Fruit fly (Drosophila melanogaster) whole organism, embryonic: ENCODE results near the gene RpL37A.
A peak's percentile ranks its signal among the peaks of the same experiment; 100 is the strongest.

Source experiments
- Atf-2 ChIP-seq: fragments of 200-800 bp; sonication (Bioruptor generic); optimal IDR thresholded peaks from 2 replicates; lab custom pipeline; 2016; ENCODE audit warnings: missing biosample characterization, missing genetic modification characterization
- BEAF-32 ChIP-seq: fragments of 200-800 bp; sonication (Bioruptor generic); optimal IDR thresholded peaks from 3 replicates; lab custom pipeline; 2017; ENCODE audit warnings: missing biosample characterization, missing genetic modification characterization, mild to moderate bottlenecking, moderate library complexity, missing genetic modification reagents
- CG12744 ChIP-seq: fragments of 200-800 bp; sonication (Bioruptor generic); optimal IDR thresholded peaks from 2 replicates; lab custom pipeline; 2016; ENCODE audit warnings: missing biosample characterization, missing genetic modification characterization
- CG14014 ChIP-seq: fragments of 200-800 bp; sonication (Bioruptor generic); IDR thresholded peaks from 2 replicates; pipeline ENCODE4 v1.3.6; 2022; ENCODE audit warnings: missing biosample characterization, missing genetic modification characterization
- CG1603 ChIP-seq: fragments of 200-800 bp; sonication (Bioruptor generic); optimal IDR thresholded peaks from 2 replicates; lab custom pipeline; 2019; ENCODE audit warnings: missing biosample characterization, mild to moderate bottlenecking, missing genetic modification characterization, moderate library complexity
- CG1647 ChIP-seq: fragments of 200-800 bp; sonication (Bioruptor generic); optimal IDR thresholded peaks from 3 replicates; lab custom pipeline; 2016; ENCODE audit warnings: missing biosample characterization, missing genetic modification characterization
- CG17568 ChIP-seq: fragments of 200-800 bp; sonication (Bioruptor generic); optimal IDR thresholded peaks from 2 replicates; lab custom pipeline; 2018; ENCODE audit warnings: missing biosample characterization, mild to moderate bottlenecking, missing genetic modification characterization, moderate library complexity
- CG1832 ChIP-seq: fragments of 200-800 bp; sonication (Bioruptor generic); optimal IDR thresholded peaks from 2 replicates; lab custom pipeline; 2017; ENCODE audit warnings: missing biosample characterization, mild to moderate bottlenecking, missing genetic modification characterization, inconsistent platforms
- CG18619 ChIP-seq: fragments of 200-800 bp; sonication (Bioruptor generic); optimal IDR thresholded peaks from 3 replicates; lab custom pipeline; 2017; ENCODE audit warnings: missing biosample characterization, mild to moderate bottlenecking, missing genetic modification characterization
- CG4730 ChIP-seq: fragments of 200-800 bp; sonication (Bioruptor generic); IDR thresholded peaks from 2 replicates; pipeline ENCODE4 v1.3.6; 2022; ENCODE audit warnings: missing biosample characterization, missing genetic modification characterization
- CG6175 ChIP-seq: fragments of 200-800 bp; sonication (Bioruptor generic); IDR thresholded peaks from 3 replicates; pipeline ENCODE4 v1.3.6; 2022; ENCODE audit warnings: missing biosample characterization, missing genetic modification characterization
- CG6765 ChIP-seq: fragments of 200-800 bp; sonication (Bioruptor generic); optimal IDR thresholded peaks from 3 replicates; lab custom pipeline; 2017; ENCODE audit warnings: missing biosample characterization, mild to moderate bottlenecking, missing genetic modification characterization
- CG8478 ChIP-seq: fragments of >200 bp; optimal IDR thresholded peaks from 2 replicates; lab custom pipeline; 2018
- CG9817 ChIP-seq: fragments of 200-800 bp; sonication (Bioruptor generic); optimal IDR thresholded peaks from 2 replicates; lab custom pipeline; 2018; ENCODE audit warnings: missing biosample characterization, mild to moderate bottlenecking, missing genetic modification characterization, moderate library complexity
- CG9932 ChIP-seq: fragments of 200-800 bp; sonication (Bioruptor generic); IDR thresholded peaks from 2 replicates; pipeline ENCODE4 v1.3.6; 2022; ENCODE audit warnings: missing biosample characterization, missing genetic modification characterization
- CkIIα-i1 ChIP-seq: fragments of 200-800 bp; sonication (Bioruptor generic); IDR thresholded peaks from 2 replicates; pipeline ENCODE4 v1.3.6; 2022; ENCODE audit warnings: missing biosample characterization, missing genetic modification characterization
- Gug ChIP-seq: fragments of 200-800 bp; sonication (Bioruptor generic); IDR thresholded peaks from 4 replicates; pipeline ENCODE4 v1.3.6; 2022; ENCODE audit warnings: missing biosample characterization, missing genetic modification characterization
- H2.0 ChIP-seq: fragments of 200-800 bp; sonication (Bioruptor generic); IDR thresholded peaks from 2 replicates; pipeline ENCODE4 v1.3.6; 2022; ENCODE audit warnings: missing biosample characterization, missing genetic modification characterization
- Hr39 ChIP-seq: fragments of >200 bp; optimal IDR thresholded peaks from 2 replicates; lab custom pipeline; 2017
- MBD-R2 ChIP-seq: fragments of 200-800 bp; sonication (Bioruptor generic); IDR thresholded peaks from 2 replicates; pipeline ENCODE4 v1.3.6; 2022; ENCODE audit warnings: missing biosample characterization, missing genetic modification characterization
- Med ChIP-seq: fragments of 200-800 bp; sonication (Bioruptor generic); peaks from one replicate; lab custom pipeline; 2016; ENCODE audit warnings: missing biosample characterization, missing genetic modification characterization, mild to moderate bottlenecking, inconsistent platforms, moderate library complexity
- NC2β ChIP-seq: fragments of 200-800 bp; sonication (Bioruptor generic); optimal IDR thresholded peaks from 2 replicates; lab custom pipeline; 2016; ENCODE audit warnings: missing biosample characterization, missing genetic modification characterization
- Neu2 ChIP-seq: fragments of 200-800 bp; sonication (Bioruptor generic); optimal IDR thresholded peaks from 3 replicates; lab custom pipeline; 2016; ENCODE audit warnings: missing biosample characterization, missing genetic modification characterization, borderline replicate concordance
- Rx ChIP-seq: fragments of 200-800 bp; sonication (Bioruptor generic); IDR thresholded peaks from 2 replicates; pipeline ENCODE4 v1.3.6; 2022; ENCODE audit warnings: missing biosample characterization, missing genetic modification characterization
- Sin3A ChIP-seq: fragments of >200 bp; optimal IDR thresholded peaks from 2 replicates; lab custom pipeline; 2018
- Usf ChIP-seq: fragments of 200-800 bp; sonication (Bioruptor generic); optimal IDR thresholded peaks from 2 replicates; lab custom pipeline; 2017; ENCODE audit warnings: missing genotype, missing biosample characterization, missing genetic modification characterization
- Vsx1 ChIP-seq: fragments of 200-800 bp; sonication (Bioruptor generic); optimal IDR thresholded peaks from 2 replicates; lab custom pipeline; 2017; ENCODE audit warnings: missing biosample characterization, mild to moderate bottlenecking, missing genetic modification characterization, missing genetic modification reagents
- YL-1 ChIP-seq: fragments of 200-800 bp; sonication (Bioruptor generic); optimal IDR thresholded peaks from 3 replicates; lab custom pipeline; 2017; ENCODE audit warnings: missing biosample characterization, mild to moderate bottlenecking, missing genetic modification characterization
- ab ChIP-seq: fragments of 200-800 bp; sonication (Bioruptor generic); optimal IDR thresholded peaks from 2 replicates; lab custom pipeline; 2016; ENCODE audit warnings: missing biosample characterization, missing genetic modification characterization
- btn ChIP-seq: fragments of 200-800 bp; sonication (Bioruptor generic); optimal IDR thresholded peaks from 2 replicates; lab custom pipeline; 2016; ENCODE audit warnings: missing biosample characterization, missing genetic modification characterization
- chif ChIP-seq, 2 experiments: fragments of 200-800 bp; sonication (Bioruptor generic); optimal IDR thresholded peaks; 3 replicates each; lab custom pipeline; 2016; ENCODE audit warnings: missing biosample characterization in 2 of 2, missing genetic modification characterization in 2 of 2
- chm ChIP-seq: fragments of 200-800 bp; sonication (Bioruptor generic); IDR thresholded peaks from 2 replicates; pipeline ENCODE4 v1.3.6; 2022; ENCODE audit warnings: missing biosample characterization, missing genetic modification characterization
- dati ChIP-seq: fragments of 200-800 bp; sonication (Bioruptor generic); IDR thresholded peaks from 2 replicates; pipeline ENCODE4 v1.3.6; 2022; ENCODE audit warnings: missing biosample characterization, missing genetic modification characterization
- disco-r ChIP-seq: fragments of 200-800 bp; sonication (Bioruptor generic); optimal IDR thresholded peaks from 2 replicates; lab custom pipeline; 2016; ENCODE audit warnings: missing biosample characterization, missing genetic modification characterization
- dpn ChIP-seq, 2 experiments: fragments of 200-800 bp; sonication (Bioruptor generic); optimal IDR thresholded peaks; 3 replicates each; lab custom pipeline; 2016; ENCODE audit warnings: missing biosample characterization in 2 of 2, missing genetic modification characterization in 2 of 2
- dysf ChIP-seq: fragments of 200-800 bp; sonication (Bioruptor generic); IDR thresholded peaks from 3 replicates; pipeline ENCODE4 v1.3.6; 2022; ENCODE audit warnings: missing biosample characterization, missing genetic modification characterization
- fd102C ChIP-seq: fragments of 200-800 bp; sonication (Bioruptor generic); optimal IDR thresholded peaks from 2 replicates; lab custom pipeline; 2018; ENCODE audit warnings: missing biosample characterization, mild to moderate bottlenecking, missing genetic modification characterization, moderate library complexity
- fu2 ChIP-seq: fragments of 200-800 bp; sonication (Bioruptor generic); optimal IDR thresholded peaks from 2 replicates; lab custom pipeline; 2016; ENCODE audit warnings: missing biosample characterization, missing genetic modification characterization
- knrl ChIP-seq: fragments of 200-800 bp; sonication (Bioruptor generic); IDR thresholded peaks from 3 replicates; pipeline ENCODE4 v1.3.6; 2022; ENCODE audit warnings: missing biosample characterization, missing genetic modification characterization; ENCODE audit not compliant: partially characterized antibody
- luna ChIP-seq: fragments of 200-800 bp; sonication (Bioruptor generic); optimal IDR thresholded peaks from 2 replicates; lab custom pipeline; 2016; ENCODE audit warnings: missing biosample characterization, missing genetic modification characterization
- nerfin-1 ChIP-seq: fragments of 200-800 bp; sonication (Bioruptor generic); optimal IDR thresholded peaks from 3 replicates; lab custom pipeline; 2019; ENCODE audit warnings: missing biosample characterization, mild to moderate bottlenecking, missing genetic modification characterization, moderate library complexity
- org-1 ChIP-seq: fragments of 200-800 bp; sonication (Bioruptor generic); optimal IDR thresholded peaks from 2 replicates; lab custom pipeline; 2017; ENCODE audit warnings: missing biosample characterization, missing genetic modification characterization
- pb ChIP-seq: fragments of 200-800 bp; sonication (Bioruptor generic); optimal IDR thresholded peaks from 3 replicates; lab custom pipeline; 2016; ENCODE audit warnings: missing biosample characterization, missing genetic modification characterization
- pfk ChIP-seq: fragments of 200-800 bp; sonication (Bioruptor generic); optimal IDR thresholded peaks from 2 replicates; lab custom pipeline; 2018; ENCODE audit warnings: missing biosample characterization, mild to moderate bottlenecking, missing genetic modification characterization, moderate library complexity
- sima ChIP-seq: fragments of 200-800 bp; sonication (Bioruptor generic); optimal IDR thresholded peaks from 2 replicates; lab custom pipeline; 2016; ENCODE audit warnings: missing biosample characterization, missing genetic modification characterization
- sr ChIP-seq: fragments of 200-800 bp; sonication (Bioruptor generic); IDR thresholded peaks from 3 replicates; pipeline ENCODE4 v1.3.6; 2022; ENCODE audit warnings: missing biosample characterization, missing genetic modification characterization
- ssp ChIP-seq: fragments of 200-800 bp; sonication (Bioruptor generic); IDR thresholded peaks from 2 replicates; pipeline ENCODE4 v1.3.6; 2022; ENCODE audit warnings: missing biosample characterization, missing genetic modification characterization
- tap ChIP-seq: fragments of 200-800 bp; optimal IDR thresholded peaks from 3 replicates; lab custom pipeline; 2019; ENCODE audit warnings: missing biosample characterization, mild to moderate bottlenecking, missing genetic modification characterization, moderate library complexity
- trem ChIP-seq: fragments of 200-800 bp; optimal IDR thresholded peaks from 3 replicates; lab custom pipeline; 2019; ENCODE audit warnings: missing biosample characterization, mild to moderate bottlenecking, missing genetic modification characterization, moderate library complexity
- trh ChIP-seq: fragments of 200-800 bp; sonication (Bioruptor generic); optimal IDR thresholded peaks from 2 replicates; lab custom pipeline; 2016; ENCODE audit warnings: missing biosample characterization, missing genetic modification characterization
- zfh1 ChIP-seq: fragments of 200-800 bp; sonication (Bioruptor generic); IDR thresholded peaks from 3 replicates; pipeline ENCODE4 v1.3.6; 2022; ENCODE audit warnings: missing biosample characterization, missing genetic modification characterization

The RpL37A gene

dm6 chr2L:5070797-5071579 lies at the start of gene RpL37A (continued):
- peak; percentile 60 for TF ChIP-seq fd102C (GFP tag; lab: Kevin White, UChicago)
- no peak; the same call in 1 of the 3 replicates for TF ChIP-seq sr (GFP tag; lab: Robert Waterston, UW)
- peak; percentile 81 for TF ChIP-seq CG17568
- TF ChIP-seq CG8478, result no peak
- TF ChIP-seq trh (GFP tag; lab: Kevin White, UChicago), result peak; percentile 49
- no peak for TF ChIP-seq Hr39 (lab: Kevin White, UChicago)
- peak; percentile 61 for TF ChIP-seq org-1 (GFP tag; lab: Kevin White, UChicago)
- TF ChIP-seq fu2 (GFP tag; lab: Kevin White, UChicago), result peak; percentile 62
- TF ChIP-seq CG12744 (GFP tag; lab: Kevin White, UChicago), result peak; percentile 71
- peak; percentile 66 for TF ChIP-seq btn (GFP tag; lab: Kevin White, UChicago)
- peak; percentile 76 for TF ChIP-seq CG1603
- TF ChIP-seq Sin3A (lab: Kevin White, UChicago), result peak; percentile 33
- peak; percentile 71 for TF ChIP-seq CG1647 (GFP tag; lab: Kevin White, UChicago)
- TF ChIP-seq pfk (GFP tag; lab: Kevin White, UChicago), result peak; percentile 75
- TF ChIP-seq CG9817, result peak; percentile 70
- peak; percentile 72 for TF ChIP-seq disco-r (GFP tag; lab: Kevin White, UChicago)
- TF ChIP-seq Gug (GFP tag; lab: Robert Waterston, UW), result no peak
- peak; percentile 78 for TF ChIP-seq Rx
- no peak for TF ChIP-seq CkIIα-i1 (GFP tag; lab: Robert Waterston, UW)
- TF ChIP-seq chif (GFP tag; optimal IDR thresholded peaks at IDR 0.05; lab: Kevin White, UChicago), result peak; percentile 3 to 64
- TF ChIP-seq Atf-2, result peak; percentile 63
- peak; percentile 72 to 90 for TF ChIP-seq dpn (GFP tag; optimal IDR thresholded peaks at IDR 0.05; lab: Kevin White, UChicago)
- peak; percentile 7; the same call in 1 of the 2 replicates for TF ChIP-seq ssp
- TF ChIP-seq dati (GFP tag; lab: Robert Waterston, UW), result 0 out of 2 replicates have a peak, but pooled peaks have one; percentile 21
- peak; percentile 79 for TF ChIP-seq pb (GFP tag; lab: Kevin White, UChicago)
- peak; percentile 56 for TF ChIP-seq BEAF-32 (GFP tag; lab: Kevin White, UChicago)
- peak; percentile 41 for TF ChIP-seq Usf (GFP tag; lab: Kevin White, UChicago)
- peak; percentile 72; the same call in 2 of the 3 replicates for TF ChIP-seq CG6175 (GFP tag; lab: Robert Waterston, UW)
- no peak for TF ChIP-seq ab (GFP tag; lab: Kevin White, UChicago)
- TF ChIP-seq YL-1 (GFP tag; lab: Kevin White, UChicago), result peak; percentile 97
- peak; percentile 81 for TF ChIP-seq CG18619 (GFP tag; lab: Kevin White, UChicago)
- TF ChIP-seq chm, result peak; percentile 84
- peak; percentile 78 for TF ChIP-seq zfh1 (GFP tag; lab: Robert Waterston, UW)
- no peak for TF ChIP-seq CG1832 (GFP tag; lab: Kevin White, UChicago)
- TF ChIP-seq tap (tag; lab: Kevin White, UChicago), result peak; percentile 66
- peak; percentile 64 for TF ChIP-seq sima (GFP tag; lab: Kevin White, UChicago)
- no peak for TF ChIP-seq CG4730 (GFP tag; lab: Robert Waterston, UW)
- TF ChIP-seq dysf, result peak; percentile 55; the same call in 1 of the 3 replicates
- TF ChIP-seq CG6765 (GFP tag; lab: Kevin White, UChicago), result peak; percentile 94
- peak; percentile 85 for TF ChIP-seq luna (GFP tag; lab: Kevin White, UChicago)
- TF ChIP-seq Neu2, result peak; percentile 17
- TF ChIP-seq knrl (GFP tag; lab: Robert Waterston, UW), result peak; percentile 24; the same call in 1 of the 3 replicates
- TF ChIP-seq NC2β (GFP tag; lab: Kevin White, UChicago), result peak; percentile 94
- TF ChIP-seq Med (GFP tag; lab: Kevin White, UChicago), result peak; percentile 99
- peak; percentile 88 for TF ChIP-seq trem (tag; lab: Kevin White, UChicago)
- peak; percentile 58; the same call in 1 of the 2 replicates for TF ChIP-seq H2.0 (GFP tag; lab: Robert Waterston, UW)
- peak; percentile 86 for TF ChIP-seq Vsx1 (GFP tag; lab: Kevin White, UChicago)
- peak; percentile 79 for TF ChIP-seq nerfin-1 (tag; lab: Kevin White, UChicago)
- no peak for TF ChIP-seq CG9932
- TF ChIP-seq MBD-R2 (GFP tag; lab: Robert Waterston, UW), result peak; percentile 67
- TF ChIP-seq CG14014 (GFP tag; lab: Robert Waterston, UW), result peak; percentile 72
